Worm (Caenorhabditis elegans) whole organism, young adult: ENCODE results near the gene gpc-1.
A peak's percentile ranks its signal among the peaks of the same experiment; 100 is the strongest.

Experiments
- B0035.1 ChIP-seq: sonication (generic microtip); optimal IDR thresholded peaks from 2 replicates; lab custom pipeline; 2016; ENCODE audit warnings: missing genetic modification characterization, mild to moderate bottlenecking, missing compliant biosample characterization, missing genotype, missing genetic modification reagents
- B0261.1 ChIP-seq: sonication (generic microtip); optimal IDR thresholded peaks from 2 replicates; lab custom pipeline; 2016; ENCODE audit warnings: mild to moderate bottlenecking, missing genetic modification characterization, moderate library complexity, missing compliant biosample characterization
- B0336.3 ChIP-seq: fragments of 200-800 bp; sonication (Bioruptor generic); IDR thresholded peaks from 2 replicates; pipeline ENCODE4 v1.3.6; 2022; ENCODE audit warnings: missing genetic modification characterization, missing compliant biosample characterization
- C06A6.2 ChIP-seq: fragments of 200-800 bp; sonication (Bioruptor generic); conservative IDR thresholded peaks from 2 replicates; pipeline ENCODE4 v1.3.6; 2022; ENCODE audit warnings: missing genetic modification characterization, missing compliant biosample characterization
- F10E7.11 ChIP-seq: sonication (generic microtip); optimal IDR thresholded peaks from 2 replicates; lab custom pipeline; 2017; ENCODE audit warnings: mild to moderate bottlenecking, missing genetic modification characterization, moderate library complexity, missing compliant biosample characterization
- F52B5.7 ChIP-seq: sonication (generic microtip); optimal IDR thresholded peaks from 2 replicates; lab custom pipeline; 2016; ENCODE audit warnings: mild to moderate bottlenecking, missing genetic modification characterization, missing compliant biosample characterization
- F55B11.4 ChIP-seq: sonication (generic microtip); optimal IDR thresholded peaks from 2 replicates; lab custom pipeline; 2016; ENCODE audit warnings: missing compliant biosample characterization, missing genetic modification characterization, borderline replicate concordance; ENCODE audit not compliant: insufficient read depth
- F57A8.1 ChIP-seq: fragments of 200-800 bp; sonication (Bioruptor generic); optimal IDR thresholded peaks from 2 replicates; lab custom pipeline; 2018; ENCODE audit warnings: mild to moderate bottlenecking, missing genetic modification characterization, moderate library complexity, missing compliant biosample characterization
- F57C9.4 ChIP-seq: sonication (generic microtip); optimal IDR thresholded peaks from 2 replicates; lab custom pipeline; 2017; ENCODE audit warnings: mild to moderate bottlenecking, missing genetic modification characterization, missing compliant biosample characterization
- ZK185.1 ChIP-seq: sonication (generic microtip); optimal IDR thresholded peaks from 2 replicates; lab custom pipeline; 2016; ENCODE audit warnings: mild to moderate bottlenecking, missing genetic modification characterization, missing compliant biosample characterization; ENCODE audit not compliant: poor library complexity, severe bottlenecking
- attf-3 ChIP-seq: fragments of 200-800 bp; sonication (Bioruptor generic); conservative IDR thresholded peaks from 2 replicates; pipeline ENCODE4 v1.3.6; 2022; ENCODE audit warnings: missing genetic modification reagents, missing genetic modification characterization, missing compliant biosample characterization
- bed-1 ChIP-seq: fragments of 200-800 bp; sonication (Bioruptor generic); IDR thresholded peaks from 2 replicates; pipeline ENCODE4 v1.3.6; 2022; ENCODE audit warnings: missing genetic modification reagents, missing genetic modification characterization, missing compliant biosample characterization
- ceh-100 ChIP-seq: fragments of 200-800 bp; sonication (Bioruptor generic); IDR thresholded peaks from 2 replicates; pipeline ENCODE4 v1.3.6; 2022; ENCODE audit warnings: missing genetic modification reagents, missing genetic modification characterization, missing compliant biosample characterization
- die-1 ChIP-seq: sonication (generic microtip); optimal IDR thresholded peaks from 2 replicates; lab custom pipeline; 2016; ENCODE audit warnings: missing genotype, mild to moderate bottlenecking, missing genetic modification characterization, missing compliant biosample characterization
- dpff-1 ChIP-seq: sonication (generic microtip); optimal IDR thresholded peaks from 2 replicates; lab custom pipeline; 2017; ENCODE audit warnings: mild to moderate bottlenecking, missing genetic modification characterization, missing compliant biosample characterization
- dpl-1 ChIP-seq: fragments of 150-350 bp; optimal IDR thresholded peaks from 2 replicates; lab custom pipeline; 2014; ENCODE audit warnings: missing biosample characterization, missing genetic modification reagents, missing genetic modification characterization
- egl-44 ChIP-seq: fragments of 200-800 bp; sonication (Bioruptor generic); IDR thresholded peaks from 2 replicates; pipeline ENCODE4 v1.3.6; 2022; ENCODE audit warnings: missing genetic modification reagents, missing genetic modification characterization, missing compliant biosample characterization
- ekl-4 ChIP-seq: fragments of 200-800 bp; sonication (Bioruptor generic); IDR thresholded peaks from 2 replicates; pipeline ENCODE4 v1.3.6; 2022; ENCODE audit warnings: missing genetic modification reagents, missing genetic modification characterization, missing compliant biosample characterization
- gei-17 ChIP-seq: fragments of 200-800 bp; sonication (Bioruptor generic); optimal IDR thresholded peaks from 2 replicates; lab custom pipeline; 2018; ENCODE audit warnings: mild to moderate bottlenecking, missing genetic modification characterization, missing compliant biosample characterization
- lag-1 ChIP-seq: fragments of 200-800 bp; sonication (Bioruptor generic); IDR thresholded peaks from 2 replicates; pipeline ENCODE4 v1.3.6; 2022; ENCODE audit warnings: missing genetic modification reagents, missing genetic modification characterization, missing compliant biosample characterization
- madf-10 ChIP-seq: sonication (generic microtip); optimal IDR thresholded peaks from 2 replicates; lab custom pipeline; 2016; ENCODE audit warnings: mild to moderate bottlenecking, missing genetic modification characterization, missing compliant biosample characterization
- madf-3 ChIP-seq: fragments of 200-800 bp; sonication (Bioruptor generic); IDR thresholded peaks from 2 replicates; pipeline ENCODE4 v1.3.6; 2022; ENCODE audit warnings: missing genetic modification reagents, missing genetic modification characterization, missing compliant biosample characterization
- madf-6 ChIP-seq: fragments of 200-800 bp; sonication (Bioruptor generic); IDR thresholded peaks from 2 replicates; pipeline ENCODE4 v1.3.6; 2022; ENCODE audit warnings: missing genetic modification reagents, missing genetic modification characterization, missing compliant biosample characterization
- nfya-2 ChIP-seq: fragments of 200-800 bp; sonication (Bioruptor generic); IDR thresholded peaks from 2 replicates; pipeline ENCODE4 v1.3.6; 2022; ENCODE audit warnings: missing genetic modification reagents, missing genetic modification characterization, missing compliant biosample characterization
- pha-4 ChIP-seq: fragments of 150-350 bp; sonication (generic microtip); optimal IDR thresholded peaks from 2 replicates; lab custom pipeline; 2014; ENCODE audit warnings: missing biosample characterization, missing genetic modification reagents, missing genetic modification characterization
- rcor-1 ChIP-seq: fragments of 200-800 bp; sonication (Bioruptor generic); IDR thresholded peaks from 2 replicates; pipeline ENCODE4 v1.3.6; 2022; ENCODE audit warnings: missing genetic modification reagents, missing genetic modification characterization, missing compliant biosample characterization
- rpc-1 ChIP-seq, 2 experiments: fragments of 150-350 bp in 1 of 2; sonication (generic microtip) in 1 of 2; optimal IDR thresholded peaks; 2 replicates each; lab custom pipeline; 2014 to 2018; ENCODE audit warnings: missing biosample characterization in 1 of 2, missing genetic modification characterization in 1 of 2, missing genetic modification reagents in 1 of 2, missing genotype in 1 of 2
- snpc-1.1 ChIP-seq: sonication (generic microtip); optimal IDR thresholded peaks from 2 replicates; lab custom pipeline; 2017; ENCODE audit warnings: missing genetic modification characterization, mild to moderate bottlenecking, missing compliant biosample characterization, antibody characterized with exemption, moderate library complexity, missing genotype, missing genetic modification reagents; ENCODE audit not compliant: insufficient read depth
- tbp1 ChIP-seq: fragments of 200-800 bp; sonication (Bioruptor generic); optimal IDR thresholded peaks from 2 replicates; lab custom pipeline; 2018; ENCODE audit warnings: mild to moderate bottlenecking, missing genetic modification characterization, missing compliant biosample characterization
- tlf-1 ChIP-seq: fragments of 200-800 bp; sonication (Bioruptor generic); optimal IDR thresholded peaks from 2 replicates; lab custom pipeline; 2018; ENCODE audit warnings: mild to moderate bottlenecking, missing genetic modification characterization, missing compliant biosample characterization
- zfh-2 ChIP-seq: fragments of 200-800 bp; sonication (Bioruptor generic); conservative IDR thresholded peaks from 2 replicates; pipeline ENCODE4 v1.3.6; 2022; ENCODE audit warnings: missing genetic modification reagents, missing genetic modification characterization, missing compliant biosample characterization
- zim-3 ChIP-seq: sonication (generic microtip); optimal IDR thresholded peaks from 2 replicates; lab custom pipeline; 2017; ENCODE audit warnings: mild to moderate bottlenecking, missing genetic modification characterization, moderate library complexity, missing compliant biosample characterization
- ztf-18 ChIP-seq: sonication (generic microtip); optimal IDR thresholded peaks from 2 replicates; lab custom pipeline; 2016; ENCODE audit warnings: missing genotype, mild to moderate bottlenecking, missing genetic modification characterization, missing compliant biosample characterization
- ztf-22 ChIP-seq: fragments of 200-800 bp; sonication (Bioruptor generic); optimal IDR thresholded peaks from 2 replicates; lab custom pipeline; 2018; ENCODE audit warnings: mild to moderate bottlenecking, missing genetic modification characterization, moderate library complexity, missing compliant biosample characterization
- ztf-25 ChIP-seq: fragments of 200-800 bp; sonication (Bioruptor generic); IDR thresholded peaks from 2 replicates; pipeline ENCODE4 v1.3.6; 2022; ENCODE audit warnings: missing genetic modification reagents, missing genetic modification characterization, missing compliant biosample characterization
- ztf-26 ChIP-seq: sonication (generic microtip); optimal IDR thresholded peaks from 2 replicates; lab custom pipeline; 2017; ENCODE audit warnings: missing genetic modification characterization, missing compliant biosample characterization
- ztf-28 ChIP-seq: fragments of 200-800 bp; sonication (Bioruptor generic); IDR thresholded peaks from 2 replicates; pipeline ENCODE4 v1.3.6; 2022; ENCODE audit warnings: missing genetic modification reagents, missing genetic modification characterization, missing compliant biosample characterization

gpc-1 gene

ce11 chrX:12911235-12911634 is 26.4 kb upstream of the gpc-1 start (continued):
- TF ChIP-seq ZK185.1 (tag; lab: Kevin White, UChicago) (no peak), F57A8.1 (GFP tag; lab: Kevin White, UChicago) (no peak), madf-6 (GFP tag; lab: Robert Waterston, UW) (no peak), rpc-1 (optimal IDR thresholded peaks at IDR 0.05; lab: Kevin White, UChicago) (no peak), rpc-1 (tag; optimal IDR thresholded peaks at IDR 0.05; lab: Kevin White, UChicago) (no peak), B0261.1 (tag; lab: Kevin White, UChicago) (no peak), dpl-1 (GFP tag; lab: Kevin White, UChicago) (no peak), bed-1 (GFP tag; lab: Robert Waterston, UW) (no peak), F57C9.4 (tag; lab: Kevin White, UChicago) (no peak), tlf-1 (no peak), tbp1 (GFP tag; lab: Kevin White, UChicago) (peak; percentile 31), lag-1 (GFP tag; lab: Robert Waterston, UW) (no peak), ztf-26 (no peak), F10E7.11 (no peak), madf-10 (tag; lab: Kevin White, UChicago) (peak; percentile 5), attf-3 (GFP tag; lab: Robert Waterston, UW) (no peak), snpc-1.1 (tag; lab: Kevin White, UChicago) (no peak), F52B5.7 (tag; lab: Kevin White, UChicago) (no peak)

DNA sequence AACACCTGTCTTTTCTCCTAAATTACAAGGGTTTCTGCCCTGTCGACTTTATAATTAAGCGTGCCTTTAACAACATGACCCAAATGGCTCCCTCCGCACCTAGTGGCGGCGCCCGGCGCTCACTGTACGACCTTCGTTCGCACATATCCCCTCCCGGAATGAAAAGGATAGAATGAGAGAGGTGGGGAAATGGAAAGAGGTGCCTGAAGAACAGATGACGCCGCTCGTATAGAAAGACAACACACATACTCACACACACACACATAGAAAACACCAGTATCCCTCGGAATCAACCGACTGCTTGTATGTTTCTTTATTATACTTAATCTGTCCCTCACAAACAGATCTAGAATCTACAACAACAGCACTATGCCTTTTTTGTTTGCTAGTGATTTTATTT is 25.1 kb upstream of the gpc-1 start:
- TF ChIP-seq ztf-28 (GFP tag; lab: Robert Waterston, UW): no peak
- no peak for TF ChIP-seq C06A6.2
- no peak for TF ChIP-seq ztf-26
- no peak for TF ChIP-seq ztf-22
- no peak for TF ChIP-seq ztf-18
- 0 out of 2 replicates have a peak, but pooled peaks have one; percentile 30 for TF ChIP-seq madf-3 (GFP tag; lab: Robert Waterston, UW)
- TF ChIP-seq pha-4 (tag; lab: Kevin White, UChicago): no peak
- no peak for TF ChIP-seq nfya-2 (GFP tag; lab: Robert Waterston, UW)

- TF ChIP-seq dpff-1 (tag; lab: Kevin White, UChicago) (no peak), B0336.3 (GFP tag; lab: Robert Waterston, UW) (no peak), tlf-1 (no peak), ztf-25 (no peak), attf-3 (GFP tag; lab: Robert Waterston, UW) (no peak), B0035.1 (no peak), bed-1 (GFP tag; lab: Robert Waterston, UW) (no peak), F55B11.4 (no peak), ceh-100 (GFP tag; lab: Robert Waterston, UW) (no peak), die-1 (tag; lab: Kevin White, UChicago) (no peak), zfh-2 (GFP tag; lab: Robert Waterston, UW) (no peak), ekl-4 (GFP tag; lab: Robert Waterston, UW) (no peak), rcor-1 (GFP tag; lab: Robert Waterston, UW) (no peak), egl-44 (GFP tag; lab: Robert Waterston, UW) (no peak), zim-3 (no peak), gei-17 (no peak), ztf-26 (no peak), nfya-2 (GFP tag; lab: Robert Waterston, UW) (no peak)
Measured at ce11 chrX:12908715-12909114, 23.9 kb upstream of the gpc-1 start.
